Worm (Caenorhabditis elegans): ENCODE measurements around the gene T15B7.15.

DNA sequence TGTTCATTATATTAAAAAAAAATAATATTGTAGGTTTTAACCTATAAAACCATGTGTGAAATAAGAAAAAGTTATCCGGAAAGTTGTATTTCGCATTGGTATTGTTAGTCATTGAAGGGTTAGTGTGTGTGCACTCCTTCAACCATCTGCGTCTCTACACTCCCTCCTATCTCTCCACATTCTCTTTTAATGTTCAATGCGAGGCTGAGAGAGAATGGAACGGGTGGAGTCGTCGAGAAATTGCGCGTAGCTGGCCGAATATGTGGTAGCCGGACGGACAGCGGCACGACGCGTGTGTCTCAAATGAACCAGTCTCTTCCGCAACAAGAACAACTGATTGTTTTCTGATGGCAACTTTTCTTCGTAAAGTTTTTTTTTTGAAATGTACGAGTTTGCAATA, 41.6 kb downstream of the T15B7.15 start:
- TF ChIP-seq med-1 (GFP tag; optimal IDR thresholded peaks at IDR 0.05; ENCODE audit: insufficient read depth) (no peak), tab-1 (GFP tag; IDR thresholded peaks at IDR 0.05) (no peak), ref-1 (GFP tag; conservative IDR thresholded peaks at IDR 0.05) (no peak), T22C8.4 (GFP tag; IDR thresholded peaks at IDR 0.05) (no peak), flt-1 (GFP tag; IDR thresholded peaks at IDR 0.05) (no peak), klf-2 (GFP tag; conservative IDR thresholded peaks at IDR 0.05) (no peak), cog-1 (tag; optimal IDR thresholded peaks at IDR 0.05) (peak; percentile 65), ztf-23 (GFP tag; IDR thresholded peaks at IDR 0.05) (no peak)
